Fruit fly (Drosophila melanogaster) Kc167 (cell line): ENCODE results near the gene orb2.

Source experiments
- Myc ChIP-seq: fragments of >200 bp; optimal IDR thresholded peaks from 2 replicates; lab custom pipeline; 2017; ENCODE audit warnings: missing external identifiers
- Sin3A ChIP-seq: fragments of >200 bp; optimal IDR thresholded peaks from 2 replicates; lab custom pipeline; 2018; ENCODE audit warnings: missing external identifiers
- h ChIP-seq: fragments of >200 bp; optimal IDR thresholded peaks from 3 replicates; lab custom pipeline; 2018; ENCODE audit warnings: missing external identifiers
- psq ChIP-seq: fragments of >200 bp; optimal IDR thresholded peaks from 2 replicates; lab custom pipeline; 2017; ENCODE audit warnings: missing external identifiers
- ttk ChIP-seq: sonication (Bioruptor generic); optimal IDR thresholded peaks from 2 replicates; lab custom pipeline; 2017; ENCODE audit warnings: missing external identifiers

DNA sequence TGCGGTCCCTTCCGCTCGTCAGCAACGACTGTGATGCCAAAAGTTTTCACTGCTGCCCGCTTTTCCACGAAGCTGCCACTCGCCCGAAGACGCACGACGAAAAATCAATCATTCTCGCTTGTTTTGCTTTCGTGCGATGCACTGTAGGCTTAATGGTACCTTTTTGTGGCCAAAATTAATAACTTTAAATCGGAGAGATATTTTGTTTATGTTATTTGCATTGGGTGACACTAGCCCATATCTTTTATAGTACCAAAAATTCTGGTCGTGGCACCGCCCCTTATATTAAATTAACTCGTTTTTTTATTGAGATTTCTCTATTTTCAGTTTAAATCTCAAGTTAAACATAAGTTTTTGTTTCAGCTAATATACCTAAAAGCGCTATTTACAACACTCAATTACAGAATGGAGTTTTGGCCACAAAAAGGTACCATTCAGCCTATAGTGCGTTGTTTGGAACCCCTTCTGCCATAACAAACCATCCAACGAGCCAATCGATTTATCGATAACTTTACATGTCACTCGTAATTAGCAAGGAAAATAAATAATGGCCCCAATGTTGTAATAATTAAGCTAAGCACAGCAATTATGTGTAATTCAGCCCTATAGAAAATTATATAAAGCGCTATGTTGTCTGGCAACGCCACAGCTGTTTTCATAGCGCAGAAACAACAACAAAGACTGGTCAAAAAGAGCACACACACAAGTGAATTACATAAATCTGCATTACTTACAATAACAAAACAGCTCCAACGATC lies 885 bp downstream of the orb2 start:
- no peak for TF ChIP-seq psq
- TF ChIP-seq h (lab: Kevin White, UChicago) = no peak
- no peak for TF ChIP-seq ttk (lab: Kevin White, UChicago)
- no peak for TF ChIP-seq Sin3A (lab: Kevin White, UChicago)
- TF ChIP-seq Myc (lab: Kevin White, UChicago) = no peak
